Worm (Caenorhabditis elegans) whole organism, late embryonic: ENCODE measurements around the gene hlh-25.

Source experiments
- ama-1 ChIP-seq: fragments of 150-350 bp; optimal IDR thresholded peaks from 2 replicates; lab custom pipeline; 2014
- ceh-14 ChIP-seq: sonication (generic microtip); optimal IDR thresholded peaks from 2 replicates; lab custom pipeline; 2016; ENCODE audit warnings: missing genotype, missing genetic modification characterization, missing compliant biosample characterization
- ceh-18 ChIP-seq: sonication (generic microtip); optimal IDR thresholded peaks from 2 replicates; lab custom pipeline; 2016; ENCODE audit warnings: missing genetic modification characterization, missing compliant biosample characterization
- ceh-6 ChIP-seq: fragments of 200-800 bp; sonication (Bioruptor generic); optimal IDR thresholded peaks from 2 replicates; lab custom pipeline; 2018; ENCODE audit warnings: mild to moderate bottlenecking, missing genetic modification characterization, missing compliant biosample characterization
- ceh-9 ChIP-seq: sonication (generic microtip); optimal IDR thresholded peaks from 2 replicates; lab custom pipeline; 2016; ENCODE audit warnings: mild to moderate bottlenecking, missing genetic modification characterization, inconsistent platforms, missing compliant biosample characterization
- dve-1 ChIP-seq: sonication (generic microtip); optimal IDR thresholded peaks from 2 replicates; lab custom pipeline; 2017; ENCODE audit warnings: antibody characterized with exemption, mild to moderate bottlenecking, missing genetic modification characterization, missing compliant biosample characterization
- ets-4 ChIP-seq: sonication (generic microtip); optimal IDR thresholded peaks from 2 replicates; lab custom pipeline; 2016; ENCODE audit warnings: missing genetic modification characterization, missing compliant biosample characterization
- nhr-11 ChIP-seq: fragments of 150-350 bp; optimal IDR thresholded peaks from 2 replicates; lab custom pipeline; 2014; ENCODE audit warnings: missing biosample characterization, missing genetic modification characterization
- tbx-7 ChIP-seq: sonication (generic microtip); optimal IDR thresholded peaks from 2 replicates; lab custom pipeline; 2016; ENCODE audit warnings: missing genotype, missing genetic modification characterization, missing compliant biosample characterization

ce11 chrII:5537524-5537923 is 2.5 kb downstream of the hlh-25 start, which contains the start of gene C17C3.11:
- TF ChIP-seq ets-4 (tag; lab: Kevin White, UChicago) (no peak), ama-1 (lab: Kevin White, UChicago) (no peak), ceh-6 (GFP tag; lab: Kevin White, UChicago) (no peak), ceh-9 (tag; lab: Kevin White, UChicago) (no peak), tbx-7 (tag; lab: Kevin White, UChicago) (no peak), nhr-11 (tag; lab: Kevin White, UChicago) (no peak), ceh-18 (tag; lab: Kevin White, UChicago) (no peak), ceh-14 (tag; lab: Kevin White, UChicago) (no peak), dve-1 (tag; lab: Kevin White, UChicago) (no peak)
